Worm (Caenorhabditis elegans) whole organism, mixed stage, embryonic: ENCODE data around the gene htp-2.

ENCODE experiments used
- blmp-1 ChIP-seq: fragments of 150-350 bp; optimal IDR thresholded peaks from 2 replicates; lab custom pipeline; 2014; ENCODE audit warnings: missing biosample characterization, missing genetic modification characterization
- elt-1 ChIP-seq: sonication (generic microtip); optimal IDR thresholded peaks from 2 replicates; lab custom pipeline; 2017; ENCODE audit warnings: missing genetic modification characterization, mild to moderate bottlenecking, missing compliant biosample characterization, antibody characterized with exemption, moderate library complexity, borderline replicate concordance; ENCODE audit not compliant: insufficient read depth
- lin-13 ChIP-seq: fragments of 150-350 bp; optimal IDR thresholded peaks from 2 replicates; lab custom pipeline; 2014; ENCODE audit warnings: missing biosample characterization, missing genetic modification characterization
- mab-5 ChIP-seq: fragments of 150-350 bp; optimal IDR thresholded peaks from 2 replicates; lab custom pipeline; 2014; ENCODE audit warnings: missing biosample characterization, missing genetic modification characterization
- snpc-4 ChIP-seq: fragments of 150-350 bp; optimal IDR thresholded peaks from 2 replicates; lab custom pipeline; 2014; ENCODE audit warnings: missing biosample characterization, missing genetic modification characterization
- unc-62 ChIP-seq: fragments of 150-350 bp; optimal IDR thresholded peaks from 2 replicates; lab custom pipeline; 2014; ENCODE audit warnings: missing biosample characterization, missing genetic modification reagents, missing genetic modification characterization
- ztf-11 ChIP-seq: fragments of 150-350 bp; optimal IDR thresholded peaks from 2 replicates; lab custom pipeline; 2014; ENCODE audit warnings: missing biosample characterization, missing genetic modification characterization

DNA sequence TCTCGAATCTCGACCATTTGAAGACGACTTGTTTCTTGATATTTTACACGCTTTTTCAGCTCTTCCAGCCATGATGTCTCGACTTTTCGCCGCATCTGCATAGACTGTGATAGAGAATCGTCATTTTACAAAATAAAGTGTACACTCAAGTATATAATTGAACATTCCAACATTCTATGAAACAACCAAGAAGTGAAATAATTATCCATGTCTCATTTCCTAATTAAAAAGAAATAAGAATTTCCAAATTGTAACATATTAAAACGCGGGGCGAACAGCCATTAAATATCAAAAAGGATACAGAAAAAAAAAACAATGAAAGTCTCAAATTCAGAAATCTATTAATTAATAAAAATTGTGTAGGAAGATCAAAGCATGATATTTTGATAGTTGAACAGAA lies 46.3 kb upstream of the htp-2 start, which contains the start of gene smg-3:
- no peak for TF ChIP-seq blmp-1
- no peak for TF ChIP-seq ztf-11 (tag; lab: Kevin White, UChicago)
- no peak for TF ChIP-seq elt-1 (tag; lab: Kevin White, UChicago)
- no peak for TF ChIP-seq unc-62 (GFP tag; lab: Kevin White, UChicago)
- TF ChIP-seq snpc-4 (tag; lab: Kevin White, UChicago): no peak
- TF ChIP-seq mab-5 (tag; lab: Kevin White, UChicago): no peak
- TF ChIP-seq lin-13 (tag; lab: Kevin White, UChicago): no peak
